Fruit fly (Drosophila melanogaster) whole organism, wandering third instar larva: ENCODE results near the gene CG42815.

ENCODE experiments used
- Hr78 ChIP-seq: fragments of >200 bp; optimal IDR thresholded peaks from 2 replicates; lab custom pipeline; 2017; ENCODE audit warnings: missing biosample characterization, missing genetic modification characterization
- OdsH ChIP-seq: fragments of 200-800 bp; sonication (Bioruptor generic); optimal IDR thresholded peaks from 2 replicates; lab custom pipeline; 2016; ENCODE audit warnings: missing biosample characterization, mild to moderate bottlenecking, missing genetic modification characterization
- Sp1 ChIP-seq: fragments of 200-800 bp; sonication (Bioruptor generic); optimal IDR thresholded peaks from 3 replicates; lab custom pipeline; 2019; ENCODE audit warnings: missing biosample characterization, mild to moderate bottlenecking, missing genetic modification characterization, moderate library complexity
- sage ChIP-seq: fragments of 200-800 bp; sonication (Bioruptor generic); optimal IDR thresholded peaks from 2 replicates; lab custom pipeline; 2016; ENCODE audit warnings: missing biosample characterization, mild to moderate bottlenecking, missing genetic modification characterization

dm6 chr3L:17797494-17797893, 6.2 kb upstream of the CG42815 start, which contains the start of gene CG42816:
- TF ChIP-seq Hr78 (GFP tag; lab: Kevin White, UChicago) (no peak), sage (GFP tag; lab: Kevin White, UChicago) (no peak), Sp1 (GFP tag; lab: Kevin White, UChicago) (no peak), OdsH (GFP tag; lab: Kevin White, UChicago) (no peak)
